Fruit fly (Drosophila melanogaster) whole organism, adult: ENCODE results near the gene CG42613.

Source experiments
- CG12768 ChIP-seq: fragments of 200-800 bp; sonication (Bioruptor generic); optimal IDR thresholded peaks from 2 replicates; lab custom pipeline; 2017; ENCODE audit warnings: missing biosample characterization, missing genetic modification characterization, mild to moderate bottlenecking, moderate library complexity, missing genetic modification reagents
- CG5204 ChIP-seq: fragments of 200-800 bp; sonication (Bioruptor generic); optimal IDR thresholded peaks from 2 replicates; lab custom pipeline; 2016; ENCODE audit warnings: missing biosample characterization, missing genetic modification characterization
- Crg-1 ChIP-seq: fragments of 200-800 bp; sonication (Bioruptor generic); optimal IDR thresholded peaks from 2 replicates; lab custom pipeline; 2016; ENCODE audit warnings: missing biosample characterization, missing genetic modification characterization
- Mnt ChIP-seq: fragments of 200-800 bp; sonication (Bioruptor generic); optimal IDR thresholded peaks from 2 replicates; lab custom pipeline; 2016; ENCODE audit warnings: missing biosample characterization, mild to moderate bottlenecking, missing genetic modification characterization
- kay ChIP-seq: fragments of 200-800 bp; sonication (Bioruptor generic); peaks from one replicate; lab custom pipeline; 2016; ENCODE audit warnings: missing biosample characterization, missing genetic modification characterization, borderline replicate concordance
- tj ChIP-seq: fragments of 200-800 bp; sonication (Bioruptor generic); optimal IDR thresholded peaks from 3 replicates; lab custom pipeline; 2017; ENCODE audit warnings: missing biosample characterization, mild to moderate bottlenecking, missing genetic modification characterization, moderate library complexity
- toe ChIP-seq: fragments of 200-800 bp; sonication (Bioruptor generic); optimal IDR thresholded peaks from 2 replicates; lab custom pipeline; 2016; ENCODE audit warnings: missing biosample characterization, missing genetic modification characterization

DNA sequence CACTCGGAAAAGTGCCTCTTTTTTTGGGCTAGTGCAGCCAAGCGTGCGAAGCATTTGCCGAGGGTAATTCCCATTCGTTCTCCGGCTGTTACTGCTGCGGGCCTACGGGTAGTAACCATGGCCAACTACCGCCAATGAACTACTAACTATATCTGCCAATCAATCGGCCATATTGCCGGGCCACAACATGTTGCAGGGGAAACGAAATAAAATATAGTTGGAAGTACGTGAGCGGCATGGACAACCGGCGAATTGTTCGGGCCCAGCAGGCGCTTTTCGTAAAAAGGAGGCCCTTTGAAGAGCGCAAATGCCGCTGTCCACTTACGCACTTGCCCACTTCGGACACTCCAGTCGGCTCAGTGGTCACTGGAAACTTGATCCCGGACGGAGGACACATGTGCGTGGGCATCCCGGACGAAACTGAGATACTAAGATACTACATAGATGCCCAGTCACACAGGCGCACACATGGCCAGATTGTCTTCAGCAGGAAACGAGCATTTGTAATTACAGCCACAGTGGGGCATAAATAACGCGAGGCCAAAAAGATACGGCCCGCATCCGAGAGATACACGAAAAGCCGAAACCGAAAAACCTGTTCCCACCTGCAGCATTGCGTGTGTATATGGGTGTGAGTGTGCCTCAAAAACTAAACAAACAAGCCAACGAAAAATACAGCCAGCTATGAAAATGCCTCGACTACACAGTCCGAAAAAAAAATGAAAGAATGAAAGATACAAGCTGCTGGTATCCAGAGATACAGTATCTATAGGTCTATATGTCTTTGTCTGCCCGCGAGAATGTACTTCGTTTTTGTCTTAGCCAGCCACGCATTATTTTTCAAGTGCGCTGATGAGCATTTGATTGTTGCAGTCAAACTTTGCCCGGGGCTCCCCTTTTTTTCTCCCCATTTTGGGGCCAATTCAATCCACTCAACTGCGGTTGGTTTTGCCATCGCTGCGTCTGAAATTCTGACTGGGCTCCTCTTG, 58.7 kb downstream of the CG42613 start:
- no peak for TF ChIP-seq Mnt
- TF ChIP-seq toe (GFP tag; lab: Kevin White, UChicago) = no peak
- TF ChIP-seq Crg-1 (GFP tag; lab: Kevin White, UChicago) = no peak
- no peak for TF ChIP-seq CG12768 (GFP tag; lab: Kevin White, UChicago)
- no peak for TF ChIP-seq kay (GFP tag; lab: Kevin White, UChicago)
- no peak for TF ChIP-seq tj
- no peak for TF ChIP-seq CG5204 (GFP tag; lab: Kevin White, UChicago)
